Worm (Caenorhabditis elegans) whole organism, midembryonic: Measurements from ENCODE around the gene C42C1.8.

Source experiments
- T22C8.4 ChIP-seq: fragments of 200-800 bp; sonication (Bioruptor generic); IDR thresholded peaks from 2 replicates; pipeline ENCODE4 v1.3.6; 2022; ENCODE audit warnings: missing genetic modification characterization, missing compliant biosample characterization
- cog-1 ChIP-seq: sonication (generic microtip); optimal IDR thresholded peaks from 2 replicates; lab custom pipeline; 2016; ENCODE audit warnings: missing genetic modification characterization, missing compliant biosample characterization
- flt-1 ChIP-seq: fragments of 200-800 bp; sonication (Bioruptor generic); IDR thresholded peaks from 2 replicates; pipeline ENCODE4 v1.3.6; 2022; ENCODE audit warnings: missing genetic modification characterization, missing compliant biosample characterization
- klf-2 ChIP-seq: fragments of 200-800 bp; sonication (Bioruptor generic); conservative IDR thresholded peaks from 2 replicates; pipeline ENCODE4 v1.3.6; 2022; ENCODE audit warnings: missing genetic modification reagents, missing genetic modification characterization, missing compliant biosample characterization
- med-1 ChIP-seq: sonication (generic microtip); optimal IDR thresholded peaks from 2 replicates; lab custom pipeline; 2017; ENCODE audit warnings: missing genetic modification characterization, mild to moderate bottlenecking, missing compliant biosample characterization, antibody characterized with exemption, missing genetic modification reagents; ENCODE audit not compliant: insufficient read depth
- ref-1 ChIP-seq: fragments of 200-800 bp; sonication (Bioruptor generic); conservative IDR thresholded peaks from 2 replicates; pipeline ENCODE4 v1.3.6; 2022; ENCODE audit warnings: missing genetic modification reagents, missing genetic modification characterization, missing compliant biosample characterization
- tab-1 ChIP-seq: fragments of 200-800 bp; sonication (Bioruptor generic); IDR thresholded peaks from 2 replicates; pipeline ENCODE4 v1.3.6; 2022; ENCODE audit warnings: missing genetic modification characterization, missing compliant biosample characterization
- ztf-23 ChIP-seq: fragments of 200-800 bp; sonication (Bioruptor generic); IDR thresholded peaks from 2 replicates; pipeline ENCODE4 v1.3.6; 2022; ENCODE audit warnings: missing genetic modification reagents, missing genetic modification characterization, missing compliant biosample characterization
- ztf-29 ChIP-seq: fragments of 200-800 bp; sonication (Bioruptor generic); IDR thresholded peaks from 2 replicates; pipeline ENCODE4 v1.3.6; 2022; ENCODE audit warnings: missing genetic modification reagents, missing genetic modification characterization, missing compliant biosample characterization

Gene C42C1.8

DNA sequence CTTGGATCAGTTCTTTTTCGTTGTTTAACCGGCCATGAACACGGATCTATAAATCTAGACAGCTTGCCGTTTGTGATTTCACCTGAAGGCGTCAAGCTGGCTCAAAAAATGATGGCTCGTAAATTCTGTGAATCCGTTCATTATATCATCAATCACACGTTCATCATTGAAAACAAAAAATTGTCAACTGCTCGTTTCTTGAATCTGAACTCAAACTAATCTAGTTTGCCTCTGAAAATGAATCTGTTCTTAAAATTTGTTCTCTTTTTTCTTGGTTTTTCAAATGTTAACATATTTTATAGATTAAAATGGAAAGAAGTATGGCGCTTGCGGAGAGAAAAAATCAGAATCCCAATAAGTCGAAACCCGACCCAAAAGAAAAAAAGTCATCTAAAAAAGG is at the start of gene C42C1.8:
Gene C42C1.8 (plus strand): TSS at position 301 of the 400 bp plus-strand sequence.
- no peak for TF ChIP-seq ztf-23 (GFP tag; lab: Robert Waterston, UW)
- no peak for TF ChIP-seq klf-2
- TF ChIP-seq tab-1 (GFP tag; lab: Robert Waterston, UW), result no peak
- no peak for TF ChIP-seq ztf-29 (GFP tag; lab: Robert Waterston, UW)
- TF ChIP-seq flt-1 (GFP tag; lab: Robert Waterston, UW), result no peak
- TF ChIP-seq med-1 (GFP tag; lab: Kevin White, UChicago), result no peak
- no peak for TF ChIP-seq ref-1 (GFP tag; lab: Robert Waterston, UW)
- TF ChIP-seq T22C8.4 (GFP tag; lab: Robert Waterston, UW), result no peak
- TF ChIP-seq cog-1, result no peak

DNA sequence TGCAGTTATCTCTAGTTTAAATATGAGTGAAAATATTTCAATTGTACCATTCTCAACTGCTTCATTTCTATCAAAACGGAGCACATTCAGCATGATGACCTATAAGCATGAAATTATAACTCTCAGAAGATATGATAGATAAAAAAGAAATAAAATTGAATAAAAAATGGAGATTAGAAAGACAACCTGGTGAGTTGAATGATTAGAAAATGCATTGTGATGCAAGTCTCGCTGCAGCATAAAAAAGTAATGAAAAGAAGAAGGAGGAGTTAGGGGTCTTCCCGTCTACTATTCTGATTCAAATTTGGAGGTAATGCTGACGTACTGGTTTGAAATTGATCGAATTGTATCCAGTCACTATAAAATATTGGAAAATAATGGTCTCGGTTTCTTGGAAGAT is 46.1 kb upstream of the C42C1.8 start, which contains the start of gene sre-15:
Gene sre-15 (minus strand): TSS at position 101 of the 400 bp plus-strand sequence.
- TF ChIP-seq tab-1 (GFP tag; lab: Robert Waterston, UW) (no peak), klf-2 (no peak), ztf-29 (GFP tag; lab: Robert Waterston, UW) (no peak), cog-1 (no peak), ref-1 (GFP tag; lab: Robert Waterston, UW) (no peak), T22C8.4 (GFP tag; lab: Robert Waterston, UW) (no peak)

DNA sequence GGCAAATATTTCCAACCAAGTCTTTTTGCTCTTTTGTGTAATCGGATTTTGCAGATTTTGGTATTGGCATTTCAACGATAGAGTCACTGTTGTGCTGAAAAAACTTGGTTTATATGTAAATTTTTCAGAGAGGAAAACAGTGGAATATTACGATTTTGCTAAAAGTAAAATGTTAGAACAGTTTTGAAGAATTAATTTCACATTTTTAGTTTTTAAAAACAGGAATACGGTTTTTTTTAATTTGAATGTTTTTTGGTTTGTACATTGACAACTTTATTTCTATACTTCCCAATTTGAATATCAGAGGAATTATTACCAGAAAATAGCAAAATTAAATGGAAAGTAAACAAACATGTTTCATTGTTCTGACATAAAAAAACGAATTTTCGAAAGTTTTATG is 38.3 kb upstream of the C42C1.8 start, which contains the start of gene dnj-26:
Gene dnj-26 (minus strand): TSS at position 101 of the 400 bp plus-strand sequence.
- no peak for TF ChIP-seq ztf-23 (GFP tag; lab: Robert Waterston, UW)

DNA sequence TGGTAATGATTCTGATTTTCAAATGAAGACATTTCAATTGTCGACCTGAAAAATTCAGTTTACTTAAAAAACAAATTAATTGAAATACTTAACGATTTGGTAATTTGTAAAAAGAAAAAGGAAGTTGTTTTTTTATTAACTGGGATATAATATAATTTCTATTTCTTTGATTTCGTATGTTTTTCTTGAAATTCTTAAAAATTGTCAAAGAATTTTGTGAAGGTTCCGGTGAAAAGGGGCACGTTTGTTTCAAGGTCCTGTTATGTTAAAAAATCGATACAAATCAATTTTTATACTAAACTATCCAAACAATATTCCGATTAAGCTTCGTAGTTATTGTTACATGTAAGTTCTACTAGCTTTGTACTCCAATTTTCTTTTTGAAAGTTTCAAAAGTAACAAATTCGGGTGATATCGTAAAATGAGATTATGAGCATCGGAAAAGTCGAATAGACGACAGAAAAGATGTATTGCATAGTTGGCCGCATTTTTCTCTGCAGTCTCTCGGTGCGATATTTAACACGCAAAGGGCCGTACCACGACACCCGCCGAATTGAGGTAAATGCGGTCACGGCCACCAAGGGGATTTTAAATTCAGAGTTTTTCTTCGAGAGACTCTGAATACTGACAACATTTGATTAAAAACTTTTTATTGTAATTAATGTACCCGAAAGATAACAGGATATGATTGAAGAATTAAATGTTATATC is 31.5 kb upstream of the C42C1.8 start, which contains the start of gene Y39C12A.9:
Gene Y39C12A.9 (minus strand): TSS at position 51 of the 710 bp plus-strand sequence.
- TF ChIP-seq ref-1 (GFP tag; lab: Robert Waterston, UW), result no peak
- TF ChIP-seq flt-1 (GFP tag; lab: Robert Waterston, UW), result no peak
- no peak for TF ChIP-seq med-1 (GFP tag; lab: Kevin White, UChicago)
- no peak for TF ChIP-seq T22C8.4 (GFP tag; lab: Robert Waterston, UW)
- no peak for TF ChIP-seq cog-1
- TF ChIP-seq ztf-29 (GFP tag; lab: Robert Waterston, UW), result no peak
- TF ChIP-seq klf-2, result no peak
- TF ChIP-seq tab-1 (GFP tag; lab: Robert Waterston, UW), result no peak
- no peak for TF ChIP-seq ztf-23 (GFP tag; lab: Robert Waterston, UW)

DNA sequence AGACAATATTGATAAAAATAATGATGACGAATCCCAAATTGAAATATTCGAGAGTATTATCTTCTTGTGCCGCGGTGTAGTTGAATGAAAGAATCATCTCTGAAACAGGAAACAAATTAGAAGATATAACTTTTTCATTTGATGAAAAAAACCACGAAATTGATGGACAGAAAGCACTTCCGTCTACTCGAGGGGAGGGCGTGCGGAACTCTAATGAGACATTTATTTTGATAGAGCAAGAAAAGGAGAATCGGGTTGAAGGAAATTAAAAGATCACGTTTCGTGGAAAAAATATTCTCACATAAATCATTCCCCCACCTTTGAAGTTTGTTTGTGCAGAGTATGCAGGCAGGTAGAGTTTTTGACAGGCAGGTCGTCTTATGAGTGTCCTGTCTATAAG is 29.5 kb upstream of the C42C1.8 start, which contains the start of gene sre-14:
Gene sre-14 (minus strand): TSS at position 101 of the 400 bp plus-strand sequence.
- TF ChIP-seq klf-2, result no peak
- no peak for TF ChIP-seq ztf-29 (GFP tag; lab: Robert Waterston, UW)
- TF ChIP-seq med-1 (GFP tag; lab: Kevin White, UChicago), result no peak
- TF ChIP-seq cog-1, result no peak
- TF ChIP-seq tab-1 (GFP tag; lab: Robert Waterston, UW), result no peak

DNA sequence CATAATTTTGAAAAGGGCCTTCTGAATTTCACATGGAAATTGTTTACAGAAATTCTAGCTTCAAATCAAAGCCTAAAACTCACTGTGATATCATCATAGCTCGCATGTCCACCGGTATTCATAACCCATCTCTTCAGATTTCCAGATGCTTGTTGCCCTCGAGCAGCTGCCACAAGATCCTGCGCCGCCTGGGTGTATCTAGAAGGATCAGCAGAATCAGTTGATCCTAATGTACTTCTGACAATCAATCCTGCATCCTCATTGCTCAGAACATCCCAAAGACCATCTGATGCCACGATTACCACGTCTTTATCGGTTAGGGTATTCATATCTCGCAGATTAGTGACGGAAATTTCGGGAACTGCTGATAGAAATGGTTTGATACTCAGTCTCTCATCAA is 25.0 kb upstream of the C42C1.8 start:
- TF ChIP-seq flt-1 (GFP tag; lab: Robert Waterston, UW), result no peak
- no peak for TF ChIP-seq T22C8.4 (GFP tag; lab: Robert Waterston, UW)
- TF ChIP-seq ref-1 (GFP tag; lab: Robert Waterston, UW), result no peak
- TF ChIP-seq med-1 (GFP tag; lab: Kevin White, UChicago), result no peak
- TF ChIP-seq klf-2, result no peak
- TF ChIP-seq cog-1, result no peak
- TF ChIP-seq ztf-23 (GFP tag; lab: Robert Waterston, UW), result no peak
- no peak for TF ChIP-seq tab-1 (GFP tag; lab: Robert Waterston, UW)
- TF ChIP-seq ztf-29 (GFP tag; lab: Robert Waterston, UW), result no peak

DNA sequence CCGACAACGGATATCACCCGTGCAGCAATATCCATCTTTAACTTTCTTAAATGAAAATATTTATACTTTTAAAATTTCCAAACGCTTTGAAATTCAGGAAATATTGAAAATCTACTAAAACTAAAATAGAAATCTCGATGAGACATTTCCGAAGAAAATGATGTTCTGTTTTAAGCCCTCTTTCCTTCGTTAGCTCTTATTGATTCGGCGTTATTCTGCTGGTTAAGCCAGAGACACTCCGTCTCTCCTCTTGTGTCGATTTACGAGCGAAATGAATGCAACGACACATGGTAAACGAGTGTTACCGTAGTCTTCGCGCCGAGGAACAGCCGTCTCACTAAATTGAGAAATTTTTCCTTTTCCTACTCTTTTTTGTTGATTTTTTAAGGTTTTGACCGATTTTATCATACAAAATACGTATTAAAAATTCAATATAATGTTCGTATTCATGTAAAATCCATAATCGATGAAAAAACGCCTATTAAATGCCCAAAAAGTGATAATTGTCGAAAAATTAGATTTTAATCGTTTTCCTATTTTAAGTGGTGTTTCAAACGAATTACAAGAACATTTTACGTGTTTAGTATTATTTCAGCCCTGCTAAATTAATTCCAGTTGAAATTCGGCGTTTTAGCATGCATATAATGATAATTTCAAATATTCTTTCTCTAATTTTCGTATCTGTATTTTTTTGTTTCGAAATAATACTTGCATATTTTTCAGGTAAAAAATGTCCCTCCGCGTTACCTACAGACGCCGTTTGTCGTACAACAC is 22.4 kb upstream of the C42C1.8 start, which contains the start of the genes ppm-1.H and rpl-34:
Gene ppm-1.H (minus strand): TSS at position 51 of the 774 bp plus-strand sequence.
Gene rpl-34 (plus strand): TSS at position 724 of the 774 bp plus-strand sequence.
- TF ChIP-seq ztf-23 (GFP tag; lab: Robert Waterston, UW) (peak; percentile 61; the same call in 1 of the 2 replicates), cog-1 (peak; percentile 37), ztf-29 (GFP tag; lab: Robert Waterston, UW) (peak; percentile 53; the same call in 1 of the 2 replicates), med-1 (GFP tag; lab: Kevin White, UChicago) (no peak), T22C8.4 (GFP tag; lab: Robert Waterston, UW) (0 out of 2 replicates have a peak, but pooled peaks have one; percentile 20)

DNA sequence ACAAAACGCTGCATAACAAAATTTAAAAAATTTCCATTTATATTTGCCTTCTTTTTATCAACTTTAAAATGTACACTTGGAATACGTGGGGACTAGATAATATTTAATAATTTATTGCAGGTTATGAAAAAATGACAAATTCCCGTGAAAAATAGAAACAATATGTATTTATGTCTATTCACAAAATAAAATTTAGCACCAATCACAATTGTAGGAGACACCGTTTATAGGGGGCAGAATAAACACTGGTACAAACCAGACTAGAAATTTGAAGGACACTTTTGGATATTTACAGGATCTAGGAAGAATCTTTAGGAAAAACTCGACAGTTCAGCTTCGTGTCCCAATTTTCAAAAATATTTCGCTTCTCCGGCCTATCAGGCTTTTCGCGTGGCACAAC is 20.5 kb upstream of the C42C1.8 start, which contains the start of gene C42C1.3:
Gene C42C1.3 (minus strand): TSS at position 101 of the 400 bp plus-strand sequence.
- TF ChIP-seq ref-1 (GFP tag; lab: Robert Waterston, UW), result no peak
- TF ChIP-seq klf-2, result no peak
- TF ChIP-seq ztf-23 (GFP tag; lab: Robert Waterston, UW), result no peak
- TF ChIP-seq flt-1 (GFP tag; lab: Robert Waterston, UW), result no peak
- no peak for TF ChIP-seq tab-1 (GFP tag; lab: Robert Waterston, UW)
- no peak for TF ChIP-seq T22C8.4 (GFP tag; lab: Robert Waterston, UW)
- TF ChIP-seq cog-1, result no peak
- TF ChIP-seq ztf-29 (GFP tag; lab: Robert Waterston, UW), result no peak
- TF ChIP-seq med-1 (GFP tag; lab: Kevin White, UChicago), result no peak

DNA sequence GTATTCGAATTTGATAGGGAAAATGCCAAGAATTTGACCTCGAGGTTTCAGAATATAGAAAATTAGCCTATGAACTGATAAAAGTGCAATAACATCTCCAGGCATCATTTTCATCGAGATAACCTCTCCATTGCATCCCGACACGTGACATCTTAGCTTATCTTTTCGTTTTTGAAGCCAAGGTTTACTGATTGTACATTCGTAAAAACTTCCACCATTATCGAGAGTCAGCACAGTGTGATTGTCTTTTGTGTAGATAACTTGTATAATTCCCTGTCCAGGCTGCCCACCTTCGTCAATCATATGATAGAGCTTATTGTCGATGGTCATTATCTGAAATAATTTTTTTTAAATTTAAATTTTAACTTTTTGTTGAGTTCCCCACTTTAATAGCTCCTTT is 16.5 kb upstream of the C42C1.8 start:
- no peak for TF ChIP-seq cog-1
- no peak for TF ChIP-seq ref-1 (GFP tag; lab: Robert Waterston, UW)
- no peak for TF ChIP-seq ztf-23 (GFP tag; lab: Robert Waterston, UW)
- TF ChIP-seq tab-1 (GFP tag; lab: Robert Waterston, UW), result no peak
- TF ChIP-seq ztf-29 (GFP tag; lab: Robert Waterston, UW), result no peak
